Fruit fly (Drosophila melanogaster): ENCODE measurements around the gene CG4666.

Gene CG4666

dm6 chrX:6074845-6075244 lies 2.7 kb downstream of the CG4666 start, which contains the start of gene Tsp5D (continued):
- TF ChIP-seq pzg (GFP tag; optimal IDR thresholded peaks at IDR 0.05) (no peak), CG15601 (tag; optimal IDR thresholded peaks at IDR 0.05) (peak; percentile 90), Poxn (GFP tag; IDR thresholded peaks at IDR 0.05) (no peak), Lhr (GFP tag; optimal IDR thresholded peaks at IDR 0.05) (peak; percentile 73), Ada2b (GFP tag; IDR thresholded peaks at IDR 0.05) (peak; percentile 95), CG17359 (tag; optimal IDR thresholded peaks at IDR 0.05) (peak; percentile 98), MESR4 (GFP tag; optimal IDR thresholded peaks at IDR 0.05) (peak; percentile 23), Taf1 (GFP tag; IDR thresholded peaks at IDR 0.05) (peak; percentile 36; the same call in 1 of the 2 replicates), stwl (tag; optimal IDR thresholded peaks at IDR 0.05) (peak; percentile 2), CG34376 (GFP tag; optimal IDR thresholded peaks at IDR 0.05) (no peak), CG8290 (GFP tag; optimal IDR thresholded peaks at IDR 0.05) (peak; percentile 84), CG8290 (tag; optimal IDR thresholded peaks at IDR 0.05) (peak in 1 of 2 experiments; percentile 21), cato (GFP tag; optimal IDR thresholded peaks at IDR 0.05; ENCODE audit: borderline replicate concordance) (peak; percentile 85), CG9437 (GFP tag; optimal IDR thresholded peaks at IDR 0.05) (peak; percentile 77), Ptx1 (GFP tag; IDR thresholded peaks at IDR 0.05) (peak; percentile 96), unpg (GFP tag; optimal IDR thresholded peaks at IDR 0.05) (peak; percentile 94), Ets97D (GFP tag; optimal IDR thresholded peaks at IDR 0.05) (no peak), CG6175 (GFP tag; IDR thresholded peaks at IDR 0.05) (peak; percentile 87), Sin3A (optimal IDR thresholded peaks at IDR 0.05) (no peak), CG15269 (tag; optimal IDR thresholded peaks at IDR 0.05) (peak; percentile 93), sr (GFP tag; IDR thresholded peaks at IDR 0.05) (peak; percentile 82), Sry-δ (GFP tag; optimal IDR thresholded peaks at IDR 0.05) (peak; percentile 16), CG13123 (GFP tag; optimal IDR thresholded peaks at IDR 0.05) (peak; percentile 72), CG17802 (tag; optimal IDR thresholded peaks at IDR 0.05) (peak; percentile 75), CG3995 (GFP tag; optimal IDR thresholded peaks at IDR 0.05) (no peak), TFAM (GFP tag; optimal IDR thresholded peaks at IDR 0.05) (peak; percentile 76), toy (GFP tag; IDR thresholded peaks at IDR 0.05) (peak; percentile 74), Bdp1 (GFP tag; optimal IDR thresholded peaks at IDR 0.05) (peak; percentile 27), NK7.1 (GFP tag; optimal IDR thresholded peaks at IDR 0.05) (no peak), cas (GFP tag; IDR thresholded peaks at IDR 0.05) (peak; percentile 75; the same call in 1 of the 2 replicates), CG14667 (GFP tag; IDR thresholded peaks at IDR 0.05) (peak; percentile 93), CG10267 (tag; optimal IDR thresholded peaks at IDR 0.05) (peak; percentile 85), maf-S (GFP tag; optimal IDR thresholded peaks at IDR 0.05) (no peak), pb (GFP tag; optimal IDR thresholded peaks at IDR 0.05) (no peak), twi (tag; optimal IDR thresholded peaks at IDR 0.05) (peak; percentile 79), prd (optimal IDR thresholded peaks at IDR 0.05) (no peak), prd (GFP tag; IDR thresholded peaks at IDR 0.05) (peak; percentile 95), dm (GFP tag; optimal IDR thresholded peaks at IDR 0.05) (no peak), CG15479 (GFP tag; optimal IDR thresholded peaks at IDR 0.05) (no peak), mirr (GFP tag; optimal IDR thresholded peaks at IDR 0.05) (no peak), zen (tag; optimal IDR thresholded peaks at IDR 0.05) (peak; percentile 81), ato (GFP tag; IDR thresholded peaks at IDR 0.05; ENCODE audit: partially characterized antibody) (no peak), CG12744 (GFP tag; optimal IDR thresholded peaks at IDR 0.05) (peak; percentile 47), CG10147 (GFP tag; optimal IDR thresholded peaks at IDR 0.05) (peak; percentile 83), peb (GFP tag; IDR thresholded peaks at IDR 0.05) (peak; percentile 87), CG18599 (GFP tag; optimal IDR thresholded peaks at IDR 0.05) (peak; percentile 90), Dbx (GFP tag; IDR thresholded peaks at IDR 0.05) (peak; percentile 66; the same call in 2 of the 3 replicates), zf30C (GFP tag; optimal IDR thresholded peaks at IDR 0.05) (peak; percentile 64), CG3281 (GFP tag; optimal IDR thresholded peaks at IDR 0.05) (peak; percentile 75), YL-1 (GFP tag; optimal IDR thresholded peaks at IDR 0.05) (peak; percentile 43), gsb-n (tag; optimal IDR thresholded peaks at IDR 0.05) (peak; percentile 91), Hr3 (GFP tag; optimal IDR thresholded peaks at IDR 0.05) (peak; percentile 91)
